Worm (Caenorhabditis elegans): Measurements from ENCODE around the gene F16B4.6.

Gene F16B4.6

DNA sequence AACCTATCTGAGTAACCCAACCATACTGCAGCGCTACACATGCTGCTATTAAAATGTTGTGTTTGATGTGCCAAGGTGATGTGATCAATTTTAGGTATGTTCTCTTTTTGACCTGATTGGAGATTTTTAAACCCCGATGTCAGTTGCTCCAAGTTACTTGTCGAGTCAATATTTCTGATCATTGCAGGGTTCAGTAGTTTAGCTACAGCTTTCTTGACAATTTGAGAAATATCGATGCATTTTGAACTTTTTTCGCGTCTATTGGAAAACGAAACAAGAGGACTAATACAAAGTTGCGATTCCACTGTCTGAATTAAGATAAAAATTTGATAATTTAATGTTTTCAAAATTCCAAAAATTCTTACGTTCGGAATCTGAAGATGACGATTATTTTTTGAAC lies 36.4 kb downstream of the F16B4.6 start:
- no peak for TF ChIP-seq unc-62 (GFP tag; optimal IDR thresholded peaks at IDR 0.05)

DNA sequence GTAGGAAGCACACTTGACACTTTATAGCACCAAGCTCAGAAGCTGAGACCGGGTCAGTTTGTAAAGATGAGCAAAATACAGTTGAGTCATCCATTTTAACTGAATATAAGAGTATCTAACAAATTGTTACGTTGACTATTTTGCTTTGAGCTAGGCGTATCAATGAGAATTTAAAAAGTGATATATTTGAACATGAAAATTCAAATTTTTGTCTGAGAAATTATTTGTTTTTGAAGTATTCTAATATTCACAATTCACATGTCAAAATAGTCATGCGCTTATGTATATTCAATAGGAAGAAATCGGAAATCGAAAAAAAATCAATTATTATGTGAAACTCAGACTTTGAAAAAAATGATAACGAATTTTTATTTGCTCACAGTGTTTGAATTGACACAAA lies 37.3 kb downstream of the F16B4.6 start, which contains the start of gene nhr-110:
Gene nhr-110, minus strand, starts transcription at position 101 of the 400 bp plus-strand sequence.
- no peak for TF ChIP-seq unc-62 (GFP tag; optimal IDR thresholded peaks at IDR 0.05)

DNA sequence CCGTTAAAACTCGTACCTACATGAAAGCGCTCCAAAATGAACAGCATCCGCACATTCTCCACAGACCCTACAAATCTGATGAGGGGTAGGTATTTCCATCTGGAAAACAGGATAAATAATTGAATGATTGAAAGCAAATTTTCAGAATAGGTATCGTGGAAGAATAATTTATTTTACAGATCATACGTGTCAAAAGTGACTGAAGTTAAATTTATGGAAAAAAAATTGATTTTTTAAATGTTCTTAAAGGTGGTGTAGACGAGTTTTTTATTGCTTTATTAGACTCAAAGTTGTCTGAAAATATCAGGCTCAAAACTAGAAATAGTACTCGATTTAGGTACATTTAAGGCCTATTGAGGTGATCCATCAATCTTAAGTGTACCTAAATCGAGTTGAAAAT lies 39.7 kb downstream of the F16B4.6 start, which contains the start of gene nhr-237:
Gene nhr-237, minus strand, starts transcription at position 101 of the 400 bp plus-strand sequence.
- TF ChIP-seq unc-62 (GFP tag; optimal IDR thresholded peaks at IDR 0.05): no peak

DNA sequence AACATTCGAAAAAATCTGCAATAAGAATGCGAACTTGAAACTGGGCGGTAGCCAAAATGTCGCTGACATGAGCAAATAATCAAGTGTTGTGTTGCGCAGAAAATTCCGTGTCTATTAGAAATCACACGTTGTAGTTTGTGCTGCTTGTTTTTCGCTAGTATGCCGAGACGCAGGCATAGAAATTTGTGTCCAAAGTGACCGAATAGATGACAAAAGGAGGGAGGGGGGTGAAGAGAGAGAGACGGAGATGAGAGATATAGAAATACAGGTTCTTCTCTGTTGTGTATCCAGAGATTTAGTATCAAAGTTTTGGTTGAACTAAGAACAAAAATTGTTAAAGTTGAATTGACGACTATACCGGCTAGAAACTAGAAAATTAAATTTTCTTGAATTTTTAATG lies 40.3 kb downstream of the F16B4.6 start:
- no peak for TF ChIP-seq unc-62 (GFP tag; optimal IDR thresholded peaks at IDR 0.05)

ce11 chrV:1629329-1629728 lies 42.3 kb downstream of the F16B4.6 start, which contains the start of gene nhr-238:
nhr-238 (minus strand) TSS chrV:1629432.
- no peak for TF ChIP-seq unc-62 (GFP tag; optimal IDR thresholded peaks at IDR 0.05)

DNA sequence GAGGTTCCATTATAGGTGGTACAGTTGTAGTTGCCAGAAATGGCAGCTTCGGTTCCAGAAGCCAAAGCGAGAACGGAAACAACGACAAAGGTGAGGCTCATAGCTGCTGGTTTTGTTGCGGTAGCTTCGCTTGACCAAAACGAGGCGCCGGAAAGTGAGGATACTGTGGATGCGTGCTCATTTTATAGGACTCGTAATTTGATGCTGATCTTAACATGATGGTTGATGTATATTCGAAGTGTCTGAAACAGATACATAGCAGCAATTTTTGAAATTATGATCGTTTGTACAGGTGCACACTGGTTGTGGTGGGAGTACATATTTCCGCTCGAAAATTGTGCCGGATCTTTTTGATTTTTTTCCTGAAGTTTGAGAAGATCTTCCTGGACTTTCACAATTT lies 44.1 kb downstream of the F16B4.6 start, which contains the start of gene Y46H3D.8:
Gene Y46H3D.8, minus strand, starts transcription at position 101 of the 400 bp plus-strand sequence.
- no peak for TF ChIP-seq unc-62 (GFP tag; optimal IDR thresholded peaks at IDR 0.05)

DNA sequence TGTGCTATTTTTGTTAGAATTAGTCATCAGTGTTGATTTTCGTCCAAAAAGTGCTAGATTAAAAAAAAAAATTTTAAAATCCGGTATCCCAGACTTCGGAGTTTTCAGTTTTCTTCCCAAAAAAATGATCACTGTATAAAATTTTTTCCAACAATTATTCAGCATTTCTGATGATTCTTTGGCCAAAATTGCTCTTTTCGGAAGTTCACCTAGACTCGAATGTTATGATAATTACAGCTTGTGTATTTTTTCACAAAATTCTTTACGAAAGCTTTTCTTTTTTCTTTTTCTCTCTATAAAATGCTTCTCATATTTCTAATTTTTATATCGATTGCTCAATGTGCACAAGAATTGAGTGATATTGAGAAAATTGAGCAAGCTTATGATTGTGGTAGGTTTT lies 44.7 kb downstream of the F16B4.6 start, which contains the start of gene irld-17:
Gene irld-17, plus strand, starts transcription at position 301 of the 400 bp plus-strand sequence.
- no peak for TF ChIP-seq unc-62 (GFP tag; optimal IDR thresholded peaks at IDR 0.05)

- TF ChIP-seq unc-62 (GFP tag; optimal IDR thresholded peaks at IDR 0.05): no peak
Observed at ce11 chrV:1635859-1636258, 48.9 kb downstream of the F16B4.6 start, which contains the start of gene str-222. str-222 (plus strand) TSS chrV:1636159.
